Worm (Caenorhabditis elegans) whole organism, midembryonic: ENCODE data around the gene rund-1.

ENCODE experiments used
- cog-1 ChIP-seq: sonication (generic microtip); optimal IDR thresholded peaks from 2 replicates; lab custom pipeline; 2016; ENCODE audit warnings: missing genetic modification characterization, missing compliant biosample characterization
- flt-1 ChIP-seq: fragments of 200-800 bp; sonication (Bioruptor generic); IDR thresholded peaks from 2 replicates; pipeline ENCODE4 v1.3.6; 2022; ENCODE audit warnings: missing genetic modification characterization, missing compliant biosample characterization
- klf-2 ChIP-seq: fragments of 200-800 bp; sonication (Bioruptor generic); conservative IDR thresholded peaks from 2 replicates; pipeline ENCODE4 v1.3.6; 2022; ENCODE audit warnings: missing genetic modification reagents, missing genetic modification characterization, missing compliant biosample characterization
- med-1 ChIP-seq: sonication (generic microtip); optimal IDR thresholded peaks from 2 replicates; lab custom pipeline; 2017; ENCODE audit warnings: missing genetic modification characterization, mild to moderate bottlenecking, missing compliant biosample characterization, antibody characterized with exemption, missing genetic modification reagents; ENCODE audit not compliant: insufficient read depth
- tab-1 ChIP-seq: fragments of 200-800 bp; sonication (Bioruptor generic); IDR thresholded peaks from 2 replicates; pipeline ENCODE4 v1.3.6; 2022; ENCODE audit warnings: missing genetic modification characterization, missing compliant biosample characterization
- ztf-23 ChIP-seq: fragments of 200-800 bp; sonication (Bioruptor generic); IDR thresholded peaks from 2 replicates; pipeline ENCODE4 v1.3.6; 2022; ENCODE audit warnings: missing genetic modification reagents, missing genetic modification characterization, missing compliant biosample characterization
- ztf-29 ChIP-seq: fragments of 200-800 bp; sonication (Bioruptor generic); IDR thresholded peaks from 2 replicates; pipeline ENCODE4 v1.3.6; 2022; ENCODE audit warnings: missing genetic modification reagents, missing genetic modification characterization, missing compliant biosample characterization

- TF ChIP-seq cog-1, result no peak
- no peak for TF ChIP-seq klf-2 (GFP tag; lab: Robert Waterston, UW)
- TF ChIP-seq flt-1, result no peak
- no peak for TF ChIP-seq ztf-23 (GFP tag; lab: Robert Waterston, UW)
- TF ChIP-seq tab-1 (GFP tag; lab: Robert Waterston, UW), result no peak
- TF ChIP-seq ztf-29 (GFP tag; lab: Robert Waterston, UW), result no peak
- no peak for TF ChIP-seq med-1 (GFP tag; lab: Kevin White, UChicago)
Observed at ce11 chrX:666125-666524, 4.5 kb upstream of the rund-1 start, which contains the start of gene T19D7.5.
